Worm (Caenorhabditis elegans) whole organism, dauer: Measurements from ENCODE around the gene ZK546.19.

Experiments used
- unc-62 ChIP-seq: sonication (generic microtip); optimal IDR thresholded peaks from 2 replicates; lab custom pipeline; 2017; ENCODE audit warnings: missing biosample characterization, missing genetic modification reagents, missing genetic modification characterization

The ZK546.19 gene

ce11 chrII:4954099-4954959, 12.8 kb downstream of the ZK546.19 start:
- TF ChIP-seq unc-62 (GFP tag; lab: Kevin White, UChicago) = no peak

DNA sequence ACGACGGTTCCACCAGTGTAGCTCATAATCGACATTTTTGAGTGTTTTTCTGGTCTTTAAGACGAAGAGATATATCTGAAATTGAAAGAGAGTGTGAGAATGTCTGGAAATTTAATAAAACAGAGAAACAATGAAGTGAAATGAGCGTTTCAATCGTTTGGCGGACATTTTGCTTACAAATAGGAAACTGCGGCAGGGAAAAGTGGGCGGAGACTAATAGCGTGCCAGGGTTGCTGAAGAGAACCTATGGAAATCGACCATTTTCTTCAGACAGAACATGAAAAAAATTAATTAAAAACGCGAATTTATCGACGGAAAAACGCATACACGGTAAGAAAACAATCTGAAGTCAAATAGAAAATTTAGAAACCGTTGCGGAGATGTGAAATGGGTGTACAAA, 13.8 kb downstream of the ZK546.19 start, which contains the start of gene pbs-3:
TSS of gene pbs-3 (minus strand) at position 75 of the 400 bp plus-strand sequence.
- no peak for TF ChIP-seq unc-62 (GFP tag; lab: Kevin White, UChicago)

ce11 chrII:4959719-4960118, 18.2 kb downstream of the ZK546.19 start, which contains the start of gene ulp-2:
Gene ulp-2 (minus strand): TSS chrII:4959876.
- no peak for TF ChIP-seq unc-62 (GFP tag; lab: Kevin White, UChicago)

- no peak for TF ChIP-seq unc-62 (GFP tag; lab: Kevin White, UChicago)
Measured at ce11 chrII:4960690-4961089, 19.2 kb downstream of the ZK546.19 start.

DNA sequence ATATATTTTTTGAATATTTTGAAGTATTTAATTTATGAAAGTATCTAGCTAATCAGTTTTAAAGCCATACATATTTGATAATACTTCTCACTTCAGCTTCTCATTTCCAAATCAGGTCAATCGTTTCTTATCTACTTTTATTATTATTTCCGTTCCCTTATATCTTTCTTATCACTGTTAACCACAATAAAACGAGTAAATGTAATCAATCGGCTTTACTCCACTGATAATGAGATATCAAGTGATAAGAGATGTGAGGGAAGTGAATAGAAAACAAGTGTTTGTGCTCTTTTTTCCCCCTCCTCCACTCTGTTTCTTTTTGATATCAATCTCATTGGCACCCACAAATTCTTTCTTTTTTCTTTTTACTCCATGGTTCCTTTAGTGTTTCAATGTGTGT, 25.1 kb downstream of the ZK546.19 start:
- no peak for TF ChIP-seq unc-62 (GFP tag; lab: Kevin White, UChicago)

DNA sequence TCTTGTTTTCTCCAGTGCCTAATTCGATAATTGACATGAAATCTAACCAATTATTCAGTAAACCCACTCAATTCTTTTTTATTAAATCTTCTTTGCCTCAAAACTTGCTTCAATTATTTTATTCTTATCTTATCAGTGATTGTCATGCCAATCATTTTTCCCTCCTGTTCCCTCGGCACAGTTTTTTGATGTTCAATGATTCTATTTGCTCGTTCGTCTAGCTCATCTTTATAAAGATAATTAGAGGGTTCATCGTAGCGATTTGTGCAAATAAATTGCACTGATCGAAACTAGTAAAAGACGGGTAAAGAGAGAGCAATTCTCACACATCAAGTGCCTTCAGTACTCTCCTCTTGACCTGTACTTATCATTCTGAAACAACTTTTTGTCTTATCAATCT, 26.1 kb downstream of the ZK546.19 start:
- no peak for TF ChIP-seq unc-62 (GFP tag; lab: Kevin White, UChicago)

DNA sequence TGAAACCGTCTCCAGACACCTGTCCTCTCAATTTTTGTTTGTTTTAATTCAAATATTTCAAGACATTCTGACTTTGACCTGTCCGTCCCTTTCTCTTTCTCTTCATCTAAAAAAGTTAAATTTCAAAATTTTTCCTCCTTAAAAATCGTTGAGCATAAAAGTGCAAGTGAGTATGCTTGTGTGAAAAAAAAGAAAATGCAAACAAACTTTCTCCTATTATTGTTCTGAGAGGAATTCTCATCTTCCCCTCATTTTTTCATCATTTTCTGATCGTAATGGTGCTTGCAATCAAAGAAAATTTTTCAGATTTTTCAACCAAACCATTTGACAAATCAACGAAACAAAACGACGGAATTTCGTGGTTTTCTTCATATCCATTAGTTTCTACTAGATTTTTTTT, 27.3 kb downstream of the ZK546.19 start, which contains the start of gene shc-2:
TSS of gene shc-2 (plus strand) at position 301 of the 400 bp plus-strand sequence.
- no peak for TF ChIP-seq unc-62 (GFP tag; lab: Kevin White, UChicago)

DNA sequence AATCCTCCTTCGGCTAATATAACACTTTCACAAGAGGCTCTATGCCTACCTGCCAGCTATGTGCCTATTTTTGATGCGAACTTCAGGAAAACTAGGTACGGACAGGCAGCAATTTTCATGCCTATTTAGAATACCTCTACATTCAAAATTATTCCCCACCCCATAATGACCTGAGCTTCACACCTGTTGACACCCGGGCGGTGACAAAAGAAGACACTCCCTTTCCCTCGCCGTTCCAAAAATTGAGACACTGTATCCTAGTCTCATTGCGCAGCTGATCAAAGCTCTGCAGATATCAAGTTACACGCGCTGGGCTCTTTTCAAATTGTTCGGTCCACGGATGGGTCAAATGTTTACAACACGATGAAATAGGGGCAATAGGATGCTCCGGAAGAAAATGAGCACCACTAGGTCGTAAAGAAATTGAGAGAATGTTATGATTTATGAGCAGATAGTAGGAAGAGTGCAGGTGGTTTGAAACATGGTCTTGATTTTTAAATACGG, 33.0 kb downstream of the ZK546.19 start:
- TF ChIP-seq unc-62 (GFP tag; lab: Kevin White, UChicago) = no peak

DNA sequence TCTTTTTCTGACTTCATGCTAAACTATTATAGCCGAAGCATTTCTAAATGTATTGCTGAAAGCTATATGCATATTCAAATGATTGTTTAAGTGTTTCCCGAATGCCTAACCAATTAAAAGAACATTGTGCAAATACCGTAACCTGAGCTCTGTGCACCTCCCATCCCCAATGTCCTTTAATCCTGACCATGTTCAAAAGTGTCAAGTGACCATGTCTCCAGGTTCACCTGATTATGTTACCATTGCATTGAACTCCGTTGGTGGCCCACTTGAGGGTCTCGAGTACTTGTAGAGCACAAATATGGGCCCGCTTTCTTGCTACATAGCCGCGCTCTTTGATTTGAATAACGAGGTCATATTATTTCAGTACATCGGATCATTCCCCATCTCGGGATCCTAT, 33.8 kb downstream of the ZK546.19 start:
- TF ChIP-seq unc-62 (GFP tag; lab: Kevin White, UChicago) = no peak

- no peak for TF ChIP-seq unc-62 (GFP tag; lab: Kevin White, UChicago)
Measured at ce11 chrII:4981682-4982404, 40.3 kb downstream of the ZK546.19 start.

DNA sequence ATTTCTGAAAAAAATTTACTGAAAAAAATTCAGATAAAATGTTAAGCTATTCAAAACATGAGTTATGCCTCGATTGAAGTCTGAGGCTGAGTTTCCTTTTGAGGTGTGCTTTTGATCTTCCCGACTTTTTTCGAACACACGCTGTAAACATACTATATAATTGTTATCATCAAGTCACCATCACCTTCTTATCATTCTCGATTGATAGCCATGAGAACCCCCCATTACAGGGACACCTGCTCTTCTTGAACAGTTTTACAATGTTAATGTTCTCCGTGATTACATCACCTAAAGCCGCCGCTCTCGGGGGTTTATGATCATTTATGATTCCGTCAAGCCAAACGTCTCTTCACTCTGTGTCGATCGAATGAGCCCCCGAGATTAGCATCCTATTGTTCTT, 42.6 kb downstream of the ZK546.19 start:
- TF ChIP-seq unc-62 (GFP tag; lab: Kevin White, UChicago) = no peak

DNA sequence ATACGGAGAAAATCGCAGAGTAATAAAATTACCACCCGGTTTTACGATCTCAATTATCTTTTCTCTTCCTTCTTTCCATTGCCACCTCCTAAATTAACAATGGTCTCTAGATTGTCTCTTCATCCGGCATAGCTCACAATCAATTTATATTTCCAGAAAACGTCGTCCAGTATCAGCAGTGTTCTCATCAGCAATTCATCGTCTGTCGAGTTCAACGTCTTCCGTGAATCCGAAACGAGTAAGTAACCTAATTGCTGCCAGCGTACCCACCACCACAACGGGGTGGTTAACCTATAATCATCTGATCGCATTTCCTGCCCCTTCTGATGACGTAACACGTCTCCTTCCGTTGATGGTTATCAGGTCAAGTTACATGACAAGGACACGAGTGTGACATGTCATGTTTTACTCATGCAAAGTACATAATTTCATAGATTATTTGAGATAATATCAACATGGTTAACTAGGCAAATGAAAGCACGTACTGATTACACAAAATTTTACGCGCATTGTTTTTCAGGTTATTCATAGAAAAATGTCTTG, 44.5 kb downstream of the ZK546.19 start:
- TF ChIP-seq unc-62 (GFP tag; lab: Kevin White, UChicago) = no peak

DNA sequence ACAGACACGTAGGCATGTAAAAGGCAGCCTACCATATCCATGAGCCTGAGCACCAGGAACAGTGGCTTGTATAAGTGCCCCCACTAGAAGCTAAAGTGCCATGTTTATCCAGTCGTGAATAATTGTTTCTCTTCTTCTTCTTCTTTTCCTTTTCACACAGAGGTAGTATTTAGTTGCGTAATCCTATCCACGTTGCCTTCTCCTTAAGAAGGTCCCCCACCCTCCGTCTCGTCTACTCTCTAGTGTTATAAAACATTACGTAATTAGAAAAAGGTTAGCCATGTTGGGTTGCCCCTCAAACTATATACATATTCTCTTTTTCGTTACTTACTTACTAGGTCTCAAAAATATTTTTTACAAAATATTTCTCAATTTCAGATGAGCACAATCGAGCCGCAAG, 45.1 kb downstream of the ZK546.19 start:
- TF ChIP-seq unc-62 (GFP tag; lab: Kevin White, UChicago) = no peak

DNA sequence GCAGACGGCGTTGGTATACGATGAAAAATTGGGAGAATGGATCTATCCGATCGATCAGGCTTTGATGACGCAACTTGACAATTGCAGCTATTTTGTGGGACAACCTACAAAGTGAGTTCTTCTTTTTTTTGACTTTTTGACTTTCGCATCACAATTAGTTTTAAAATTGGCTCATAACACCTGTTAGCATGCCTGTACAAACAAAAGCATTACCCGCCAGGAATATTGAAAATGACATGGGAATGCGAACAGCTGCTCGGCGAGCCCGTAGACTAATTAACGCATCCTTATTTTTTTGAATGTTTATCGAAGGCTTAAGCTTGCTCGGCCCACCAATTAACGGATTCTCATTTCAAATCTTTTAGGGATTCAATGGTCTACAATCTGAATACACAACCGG, 45.7 kb downstream of the ZK546.19 start:
- TF ChIP-seq unc-62 (GFP tag; lab: Kevin White, UChicago) = no peak

- no peak for TF ChIP-seq unc-62 (GFP tag; lab: Kevin White, UChicago)
Measured at ce11 chrII:4989802-4990201, 48.3 kb downstream of the ZK546.19 start, which contains the start of gene T27F7.12. Gene T27F7.12 (plus strand): TSS chrII:4990102.
